Worm (Caenorhabditis elegans): Measurements from ENCODE around the gene cpsf-2.

Gene cpsf-2

DNA sequence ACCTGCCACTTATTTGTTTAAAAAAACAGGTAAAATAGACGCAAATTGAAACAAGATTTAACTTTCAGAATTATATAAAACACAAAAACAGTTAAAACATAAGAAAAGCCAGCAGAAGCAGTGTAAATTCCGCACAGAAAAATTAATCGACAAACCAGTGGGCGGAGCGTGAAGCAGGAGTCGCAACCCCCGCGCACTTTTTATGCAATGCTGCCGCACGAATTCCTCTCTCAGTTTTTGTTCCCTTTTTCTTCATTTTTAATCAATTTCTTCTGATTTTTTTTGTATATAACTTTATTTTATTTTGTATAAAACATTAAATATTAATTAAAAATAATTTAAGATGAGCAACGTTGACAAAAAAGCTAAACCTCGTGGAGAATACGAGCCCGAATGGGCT lies 51.9 kb downstream of the cpsf-2 start, which contains the start of the genes gei-6 and krr-1 (continued):
- TF ChIP-seq nhr-41 (GFP tag; IDR thresholded peaks at IDR 0.05), result no peak

- TF ChIP-seq hif-1 (tag; optimal IDR thresholded peaks at IDR 0.05) (no peak), aha-1 (tag) (peak; percentile 95)
Observed at ce11 chrV:7231524-7231923, 52.6 kb downstream of the cpsf-2 start.
